Worm (Caenorhabditis elegans) whole organism, L4 larva: ENCODE measurements around the gene ldh-1.

Experiments
- F49E8.2 ChIP-seq: sonication (generic microtip); optimal IDR thresholded peaks from 2 replicates; lab custom pipeline; 2016; ENCODE audit warnings: missing compliant biosample characterization, mild to moderate bottlenecking, missing genetic modification characterization, borderline replicate concordance
- R02D3.7 ChIP-seq: fragments of 150-350 bp; sonication (generic microtip); optimal IDR thresholded peaks from 3 replicates; lab custom pipeline; 2014; ENCODE audit warnings: missing biosample characterization, missing genetic modification characterization
- Y105C5A.15 ChIP-seq: fragments of 200-800 bp; sonication (Bioruptor generic); IDR thresholded peaks from 2 replicates; pipeline ENCODE4 v1.3.6; 2022; ENCODE audit warnings: missing genetic modification characterization, missing compliant biosample characterization
- aha-1 ChIP-seq: fragments of 150-350 bp; peaks from one replicate; lab custom pipeline; 2014; ENCODE audit warnings: missing biosample characterization, missing genetic modification characterization
- attf-4 ChIP-seq: sonication (generic microtip); optimal IDR thresholded peaks from 3 replicates; lab custom pipeline; 2017; ENCODE audit warnings: missing biosample characterization, missing genetic modification characterization
- daf-12 ChIP-seq: fragments of 150-350 bp; optimal IDR thresholded peaks from 2 replicates; lab custom pipeline; 2014; ENCODE audit warnings: missing biosample characterization, missing genetic modification reagents, missing genetic modification characterization
- daf-16 ChIP-seq, 3 experiments: sonication (generic microtip); optimal IDR thresholded peaks; 2 replicates each; lab custom pipeline; 2016 to 2017; ENCODE audit warnings: missing genetic modification characterization in 3 of 3, missing genetic modification reagents in 3 of 3, mild to moderate bottlenecking in 2 of 3, missing compliant biosample characterization in 2 of 3, missing biosample characterization in 1 of 3, moderate library complexity in 1 of 3
- dmd-6 ChIP-seq: fragments of 200-800 bp; sonication (Bioruptor generic); IDR thresholded peaks from 2 replicates; pipeline ENCODE4 v1.3.6; 2022; ENCODE audit warnings: missing genetic modification reagents, missing genetic modification characterization, missing compliant biosample characterization
- dpl-1 ChIP-seq: fragments of 150-350 bp; optimal IDR thresholded peaks from 2 replicates; lab custom pipeline; 2014; ENCODE audit warnings: missing biosample characterization, missing genetic modification reagents, missing genetic modification characterization
- fos-1 ChIP-seq: fragments of 150-350 bp; optimal IDR thresholded peaks from 2 replicates; lab custom pipeline; 2014; ENCODE audit warnings: missing biosample characterization, missing genetic modification characterization
- hif-1 ChIP-seq, 2 experiments: sonication (generic microtip); optimal IDR thresholded peaks; 2 replicates each; lab custom pipeline; 2016 to 2017; ENCODE audit warnings: missing compliant biosample characterization in 2 of 2, missing genetic modification characterization in 2 of 2, missing genetic modification reagents in 2 of 2, missing genotype in 2 of 2, mild to moderate bottlenecking in 1 of 2
- hlh-11 ChIP-seq: fragments of 200-800 bp; sonication (Bioruptor generic); optimal IDR thresholded peaks from 2 replicates; lab custom pipeline; 2018; ENCODE audit warnings: mild to moderate bottlenecking, missing genetic modification characterization, missing compliant biosample characterization
- hlh-30 ChIP-seq: sonication (generic microtip); optimal IDR thresholded peaks from 2 replicates; lab custom pipeline; 2017; ENCODE audit warnings: antibody characterized with exemption, mild to moderate bottlenecking, missing genetic modification characterization, missing compliant biosample characterization; ENCODE audit not compliant: insufficient read depth
- hmg-1.1 ChIP-seq: fragments of 200-800 bp; sonication (Bioruptor generic); IDR thresholded peaks from 2 replicates; pipeline ENCODE4 v1.3.6; 2022; ENCODE audit warnings: missing genetic modification reagents, missing genetic modification characterization, missing compliant biosample characterization
- lsy-2 ChIP-seq, 2 experiments: fragments of 150-350 bp in 1 of 2; sonication (generic microtip) in 1 of 2; optimal IDR thresholded peaks; 2 replicates each; lab custom pipeline; 2014 to 2017; ENCODE audit warnings: missing biosample characterization in 2 of 2, missing genetic modification characterization in 2 of 2
- mep-1 ChIP-seq: fragments of 150-350 bp; sonication (generic microtip); optimal IDR thresholded peaks from 3 replicates; lab custom pipeline; 2014; ENCODE audit warnings: missing biosample characterization, missing genetic modification characterization
- mes-2 ChIP-seq: sonication (generic microtip); optimal IDR thresholded peaks from 2 replicates; lab custom pipeline; 2016; ENCODE audit warnings: missing genotype, mild to moderate bottlenecking, missing genetic modification characterization, missing compliant biosample characterization; ENCODE audit not compliant: poor library complexity, severe bottlenecking
- mxl-3 ChIP-seq: fragments of 200-800 bp; sonication (Bioruptor generic); optimal IDR thresholded peaks from 2 replicates; lab custom pipeline; 2018; ENCODE audit warnings: mild to moderate bottlenecking, missing genetic modification characterization, missing compliant biosample characterization
- nhr-10 ChIP-seq: fragments of 150-350 bp; optimal IDR thresholded peaks from 2 replicates; lab custom pipeline; 2014; ENCODE audit warnings: missing biosample characterization, missing genetic modification characterization
- nhr-11 ChIP-seq: fragments of 150-350 bp; optimal IDR thresholded peaks from 2 replicates; lab custom pipeline; 2014; ENCODE audit warnings: missing biosample characterization, missing genetic modification characterization
- nhr-237 ChIP-seq: sonication (generic microtip); optimal IDR thresholded peaks from 2 replicates; lab custom pipeline; 2017; ENCODE audit warnings: missing biosample characterization, missing genetic modification characterization
- nhr-28 ChIP-seq: fragments of 150-350 bp; optimal IDR thresholded peaks from 2 replicates; lab custom pipeline; 2014; ENCODE audit warnings: missing biosample characterization, missing genetic modification characterization
- nhr-6 ChIP-seq: fragments of 150-350 bp; optimal IDR thresholded peaks from 2 replicates; lab custom pipeline; 2014; ENCODE audit warnings: missing biosample characterization, missing genetic modification characterization
- nhr-76 ChIP-seq: fragments of 150-350 bp; optimal IDR thresholded peaks from 2 replicates; lab custom pipeline; 2014; ENCODE audit warnings: missing biosample characterization, missing genetic modification characterization
- nhr-77 ChIP-seq: fragments of 150-350 bp; optimal IDR thresholded peaks from 2 replicates; lab custom pipeline; 2014; ENCODE audit warnings: missing biosample characterization, missing genetic modification characterization
- pha-4 ChIP-seq, 2 experiments: fragments of 150-350 bp in 1 of 2; fragments of 200-800 bp in 1 of 2; sonication (Bioruptor generic) in 1 of 2; IDR thresholded peaks in 1 of 2; optimal IDR thresholded peaks in 1 of 2; 2 replicates each; pipeline versions ENCODE4 v1.3.6 to Lab custom; 2014 to 2022; ENCODE audit warnings: missing genetic modification characterization in 2 of 2, missing genetic modification reagents in 2 of 2, missing biosample characterization in 1 of 2, missing compliant biosample characterization in 1 of 2
- php-3 ChIP-seq: fragments of 200-800 bp; sonication (Bioruptor generic); IDR thresholded peaks from 2 replicates; pipeline ENCODE4 v1.3.6; 2022; ENCODE audit warnings: missing genetic modification reagents, missing genetic modification characterization, missing compliant biosample characterization
- pqm-1 ChIP-seq: sonication (generic microtip); optimal IDR thresholded peaks from 2 replicates; lab custom pipeline; 2017; ENCODE audit warnings: missing biosample characterization, missing genetic modification characterization
- skn-1 ChIP-seq: fragments of 150-350 bp; optimal IDR thresholded peaks from 2 replicates; lab custom pipeline; 2014; ENCODE audit warnings: missing biosample characterization, missing genetic modification characterization
- snpc-4 ChIP-seq: fragments of 150-350 bp; optimal IDR thresholded peaks from 2 replicates; lab custom pipeline; 2014; ENCODE audit warnings: missing biosample characterization, missing genetic modification characterization
- tag-97 ChIP-seq: fragments of 200-800 bp; sonication (Bioruptor generic); IDR thresholded peaks from 2 replicates; pipeline ENCODE4 v1.3.6; 2022; ENCODE audit warnings: missing genetic modification characterization, missing compliant biosample characterization
- unc-130 ChIP-seq: sonication (generic microtip); optimal IDR thresholded peaks from 2 replicates; lab custom pipeline; 2016; ENCODE audit warnings: missing genetic modification reagents, missing genetic modification characterization, missing compliant biosample characterization
- unc-62 ChIP-seq, 3 experiments: fragments of 150-350 bp in 1 of 3; sonication (generic microtip); optimal IDR thresholded peaks in 2 of 3; peaks in 1 of 3; 1 replicate in 1 of 3; 2 replicates in 2 of 3; lab custom pipeline; 2014 to 2017; ENCODE audit warnings: missing biosample characterization in 3 of 3, missing genetic modification characterization in 3 of 3, missing genetic modification reagents in 3 of 3, missing genotype in 1 of 3
- zag-1 ChIP-seq: fragments of 150-350 bp; optimal IDR thresholded peaks from 2 replicates; lab custom pipeline; 2014; ENCODE audit warnings: missing biosample characterization, missing genetic modification characterization

ldh-1 gene

DNA sequence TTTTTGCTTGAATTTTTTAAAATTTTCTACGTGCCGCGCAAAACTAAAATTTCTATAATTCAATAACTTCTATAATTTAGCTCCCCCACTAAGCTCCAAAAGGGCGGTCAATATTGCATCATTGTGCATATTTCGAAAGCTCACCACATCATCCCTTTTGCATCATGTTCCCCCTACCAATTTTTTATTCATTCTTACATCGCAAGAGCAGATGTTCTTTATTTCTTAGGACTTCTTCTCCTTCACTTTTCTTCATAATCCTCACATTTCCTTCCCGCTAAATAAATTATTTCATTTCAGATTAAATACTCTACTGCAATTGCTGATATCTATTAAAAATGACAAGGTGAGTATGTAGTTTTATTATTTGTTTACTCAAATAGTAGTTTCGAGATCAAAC, at the start of gene ldh-1:
TSS of gene ldh-1 (plus strand) at position 301 of the 400 bp plus-strand sequence.
- no peak for TF ChIP-seq hif-1 (tag; optimal IDR thresholded peaks at IDR 0.05; lab: Kevin White, UChicago)
- no peak for TF ChIP-seq mep-1 (tag; lab: Kevin White, UChicago)
- no peak for TF ChIP-seq daf-16 (GFP tag; optimal IDR thresholded peaks at IDR 0.05; lab: Kevin White, UChicago)
- TF ChIP-seq daf-16 (tag; optimal IDR thresholded peaks at IDR 0.05; lab: Kevin White, UChicago): peak; percentile 24
- no peak for TF ChIP-seq nhr-77 (tag; lab: Kevin White, UChicago)
- no peak for TF ChIP-seq skn-1 (tag; lab: Kevin White, UChicago)

ce11 chrII:11675877-11676473, 48.0 kb upstream of the ldh-1 start, which contains the start of the genes trr-1 and C47D12.2:
TSS of gene trr-1 (minus strand) at chrII:11675927.
TSS of gene C47D12.2 (plus strand) at chrII:11676306.
- TF ChIP-seq hmg-1.1 (GFP tag; lab: Robert Waterston, UW): peak; percentile 54; the same call in 1 of the 2 replicates
- TF ChIP-seq hlh-11 (tag; lab: Kevin White, UChicago): peak; percentile 65
- no peak for TF ChIP-seq R02D3.7 (tag; lab: Kevin White, UChicago)
- TF ChIP-seq dpl-1 (GFP tag; lab: Kevin White, UChicago): peak; percentile 87
- TF ChIP-seq pha-4 (GFP tag; IDR thresholded peaks at IDR 0.05; lab: Robert Waterston, UW): no peak
- peak; percentile 67 for TF ChIP-seq pha-4 (tag; optimal IDR thresholded peaks at IDR 0.05; lab: Kevin White, UChicago)
- peak in 1 of 2 experiments; percentile 98 for TF ChIP-seq unc-62 (GFP tag; optimal IDR thresholded peaks at IDR 0.05 in 1 of 2; lab: Kevin White, UChicago)
- TF ChIP-seq unc-62 (tag; optimal IDR thresholded peaks at IDR 0.05; lab: Kevin White, UChicago): no peak
- TF ChIP-seq mes-2 (tag; lab: Kevin White, UChicago): peak; percentile 85
- peak; percentile 29 for TF ChIP-seq nhr-11 (tag; lab: Kevin White, UChicago)
- TF ChIP-seq dmd-6 (GFP tag; lab: Robert Waterston, UW): peak; percentile 22; the same call in 1 of the 2 replicates
- peak; percentile 81 for TF ChIP-seq nhr-6 (tag; lab: Kevin White, UChicago)
- TF ChIP-seq lsy-2 (tag; optimal IDR thresholded peaks at IDR 0.05; lab: Kevin White, UChicago): peak in 1 of 2 experiments; percentile 34
- TF ChIP-seq aha-1: peak; percentile 98
- no peak for TF ChIP-seq nhr-10 (tag; lab: Kevin White, UChicago)
- no peak for TF ChIP-seq daf-12 (tag; lab: Kevin White, UChicago)
- TF ChIP-seq nhr-237 (tag; lab: Kevin White, UChicago): no peak
- TF ChIP-seq unc-130 (GFP tag; lab: Kevin White, UChicago): peak; percentile 14

ce11 chrII:11680220-11680619, 43.8 kb upstream of the ldh-1 start:
- TF ChIP-seq nhr-28 (no peak), Y105C5A.15 (GFP tag; lab: Robert Waterston, UW) (no peak), tag-97 (GFP tag; lab: Robert Waterston, UW) (no peak), attf-4 (tag; lab: Kevin White, UChicago) (no peak), zag-1 (tag; lab: Kevin White, UChicago) (no peak), snpc-4 (no peak), mxl-3 (GFP tag; lab: Kevin White, UChicago) (no peak), F49E8.2 (tag; lab: Kevin White, UChicago) (no peak), hlh-30 (tag; lab: Kevin White, UChicago) (no peak), hif-1 (tag; optimal IDR thresholded peaks at IDR 0.05; lab: Kevin White, UChicago) (no peak), nhr-237 (tag; lab: Kevin White, UChicago) (no peak), nhr-11 (tag; lab: Kevin White, UChicago) (no peak), nhr-76 (tag; lab: Kevin White, UChicago) (no peak), php-3 (GFP tag; lab: Robert Waterston, UW) (no peak), fos-1 (no peak), pqm-1 (tag; lab: Kevin White, UChicago) (no peak)
- TF ChIP-seq, all 104 proteins: peak for 0
